Worm (Caenorhabditis elegans) whole organism, late embryonic: ENCODE measurements around the gene zig-10.

Source experiments
- K02D7.2 ChIP-seq: sonication (generic microtip); optimal IDR thresholded peaks from 2 replicates; lab custom pipeline; 2017; ENCODE audit warnings: mild to moderate bottlenecking, missing genetic modification characterization, missing compliant biosample characterization
- K09A11.1 ChIP-seq: sonication (generic microtip); optimal IDR thresholded peaks from 2 replicates; lab custom pipeline; 2017; ENCODE audit warnings: antibody characterized with exemption, mild to moderate bottlenecking, missing genetic modification characterization, missing compliant biosample characterization; ENCODE audit not compliant: insufficient read depth
- ahr-1 ChIP-seq: sonication (generic microtip); optimal IDR thresholded peaks from 2 replicates; lab custom pipeline; 2016; ENCODE audit warnings: missing genetic modification characterization, missing compliant biosample characterization
- ceh-14 ChIP-seq: sonication (generic microtip); optimal IDR thresholded peaks from 2 replicates; lab custom pipeline; 2016; ENCODE audit warnings: missing genotype, missing genetic modification characterization, missing compliant biosample characterization
- ceh-18 ChIP-seq: sonication (generic microtip); optimal IDR thresholded peaks from 2 replicates; lab custom pipeline; 2016; ENCODE audit warnings: missing genetic modification characterization, missing compliant biosample characterization
- ceh-19 ChIP-seq: fragments of 200-800 bp; sonication (Bioruptor generic); optimal IDR thresholded peaks from 2 replicates; lab custom pipeline; 2018; ENCODE audit warnings: mild to moderate bottlenecking, missing genetic modification characterization, missing compliant biosample characterization
- ceh-2 ChIP-seq: sonication (generic microtip); optimal IDR thresholded peaks from 2 replicates; lab custom pipeline; 2016; ENCODE audit warnings: missing genotype, missing genetic modification characterization, missing compliant biosample characterization
- ceh-22 ChIP-seq: sonication (generic microtip); optimal IDR thresholded peaks from 2 replicates; lab custom pipeline; 2017; ENCODE audit warnings: missing biosample characterization, missing genetic modification characterization
- ceh-31 ChIP-seq: sonication (generic microtip); optimal IDR thresholded peaks from 2 replicates; lab custom pipeline; 2016; ENCODE audit warnings: missing genetic modification characterization, missing compliant biosample characterization
- ceh-34 ChIP-seq: sonication (generic microtip); optimal IDR thresholded peaks from 2 replicates; lab custom pipeline; 2016; ENCODE audit warnings: mild to moderate bottlenecking, missing genetic modification characterization, missing compliant biosample characterization
- ceh-45 ChIP-seq: fragments of 200-800 bp; sonication (Bioruptor generic); IDR thresholded peaks from 2 replicates; pipeline ENCODE4 v1.3.6; 2022; ENCODE audit warnings: missing genetic modification reagents, missing genetic modification characterization, missing compliant biosample characterization
- ceh-48 ChIP-seq: sonication (generic microtip); optimal IDR thresholded peaks from 2 replicates; lab custom pipeline; 2016; ENCODE audit warnings: missing genetic modification characterization, inconsistent platforms, missing compliant biosample characterization
- dmd-4 ChIP-seq: sonication (generic microtip); optimal IDR thresholded peaks from 2 replicates; lab custom pipeline; 2016; ENCODE audit warnings: borderline replicate concordance, missing genetic modification characterization, missing compliant biosample characterization
- elt-4 ChIP-seq: sonication (generic microtip); optimal IDR thresholded peaks from 2 replicates; lab custom pipeline; 2016; ENCODE audit warnings: missing genetic modification characterization, missing compliant biosample characterization
- ets-4 ChIP-seq: sonication (generic microtip); optimal IDR thresholded peaks from 2 replicates; lab custom pipeline; 2016; ENCODE audit warnings: missing genetic modification characterization, missing compliant biosample characterization
- fax-1 ChIP-seq: sonication (generic microtip); optimal IDR thresholded peaks from 2 replicates; lab custom pipeline; 2016; ENCODE audit warnings: missing genotype, missing genetic modification characterization, missing compliant biosample characterization
- fkh-6 ChIP-seq: sonication (generic microtip); optimal IDR thresholded peaks from 2 replicates; lab custom pipeline; 2016; ENCODE audit warnings: missing genetic modification characterization, missing compliant biosample characterization
- gmeb-2 ChIP-seq: sonication (generic microtip); optimal IDR thresholded peaks from 2 replicates; lab custom pipeline; 2016; ENCODE audit warnings: missing genetic modification characterization, inconsistent platforms, missing compliant biosample characterization
- hlh-15 ChIP-seq: sonication (generic microtip); optimal IDR thresholded peaks from 2 replicates; lab custom pipeline; 2016; ENCODE audit warnings: missing genetic modification characterization, missing compliant biosample characterization
- hlh-30 ChIP-seq: sonication (generic microtip); optimal IDR thresholded peaks from 2 replicates; lab custom pipeline; 2017; ENCODE audit warnings: antibody characterized with exemption, missing genetic modification characterization, missing compliant biosample characterization; ENCODE audit not compliant: insufficient read depth
- hlh-6 ChIP-seq: sonication (generic microtip); optimal IDR thresholded peaks from 2 replicates; lab custom pipeline; 2016; ENCODE audit warnings: missing genotype, missing genetic modification characterization, missing compliant biosample characterization
- hlh-8 ChIP-seq: sonication (generic microtip); optimal IDR thresholded peaks from 2 replicates; lab custom pipeline; 2016; ENCODE audit warnings: missing genotype, missing genetic modification characterization, missing compliant biosample characterization
- lin-11 ChIP-seq: fragments of 200-800 bp; sonication (Bioruptor generic); optimal IDR thresholded peaks from 2 replicates; lab custom pipeline; 2018; ENCODE audit warnings: mild to moderate bottlenecking, missing genetic modification characterization, missing compliant biosample characterization
- mec-3 ChIP-seq: sonication (generic microtip); optimal IDR thresholded peaks from 2 replicates; lab custom pipeline; 2016; ENCODE audit warnings: borderline replicate concordance, missing genetic modification characterization, missing compliant biosample characterization
- nfya-1 ChIP-seq: sonication (generic microtip); optimal IDR thresholded peaks from 2 replicates; lab custom pipeline; 2017; ENCODE audit warnings: missing genetic modification characterization, mild to moderate bottlenecking, missing compliant biosample characterization, antibody characterized with exemption, moderate library complexity
- nhr-232 ChIP-seq: sonication (generic microtip); optimal IDR thresholded peaks from 2 replicates; lab custom pipeline; 2016; ENCODE audit warnings: missing genetic modification characterization, missing compliant biosample characterization
- npax-4 ChIP-seq: sonication (generic microtip); optimal IDR thresholded peaks from 2 replicates; lab custom pipeline; 2016; ENCODE audit warnings: missing genetic modification characterization, missing compliant biosample characterization
- odd-2 ChIP-seq: sonication (generic microtip); optimal IDR thresholded peaks from 2 replicates; lab custom pipeline; 2017; ENCODE audit warnings: antibody characterized with exemption, mild to moderate bottlenecking, missing genetic modification characterization, missing compliant biosample characterization
- pag-3 ChIP-seq: sonication (generic microtip); optimal IDR thresholded peaks from 2 replicates; lab custom pipeline; 2016; ENCODE audit warnings: missing compliant biosample characterization, missing genetic modification characterization, borderline replicate concordance
- pat-9 ChIP-seq: fragments of 200-800 bp; sonication (Bioruptor generic); optimal IDR thresholded peaks from 2 replicates; lab custom pipeline; 2018; ENCODE audit warnings: mild to moderate bottlenecking, missing genetic modification characterization, moderate library complexity, missing compliant biosample characterization
- pax-1 ChIP-seq: fragments of 150-350 bp; optimal IDR thresholded peaks from 2 replicates; lab custom pipeline; 2014; ENCODE audit warnings: missing biosample characterization, missing genetic modification characterization
- pqm-1 ChIP-seq: sonication (generic microtip); optimal IDR thresholded peaks from 2 replicates; lab custom pipeline; 2016; ENCODE audit warnings: missing genetic modification characterization, missing compliant biosample characterization
- pros-1 ChIP-seq: fragments of 150-350 bp; optimal IDR thresholded peaks from 2 replicates; lab custom pipeline; 2014; ENCODE audit warnings: missing biosample characterization, missing genetic modification reagents, missing genetic modification characterization
- ref-2 ChIP-seq: sonication (generic microtip); optimal IDR thresholded peaks from 2 replicates; lab custom pipeline; 2016; ENCODE audit warnings: missing genetic modification characterization, missing compliant biosample characterization
- rnt-1 ChIP-seq: sonication (generic microtip); optimal IDR thresholded peaks from 2 replicates; lab custom pipeline; 2016; ENCODE audit warnings: missing genetic modification characterization, missing compliant biosample characterization
- sdc-2 ChIP-seq: sonication (generic microtip); optimal IDR thresholded peaks from 2 replicates; lab custom pipeline; 2016; ENCODE audit warnings: missing genotype, missing genetic modification characterization, missing compliant biosample characterization
- sox-2 ChIP-seq: fragments of 200-800 bp; sonication (Bioruptor generic); IDR thresholded peaks from 2 replicates; pipeline ENCODE4 v1.3.6; 2022; ENCODE audit warnings: missing genetic modification reagents, missing genetic modification characterization, missing compliant biosample characterization
- syd-9 ChIP-seq: sonication (generic microtip); optimal IDR thresholded peaks from 2 replicates; lab custom pipeline; 2016; ENCODE audit warnings: mild to moderate bottlenecking, missing genetic modification characterization, moderate library complexity, missing compliant biosample characterization
- tbx-2 ChIP-seq: sonication (generic microtip); optimal IDR thresholded peaks from 2 replicates; lab custom pipeline; 2016; ENCODE audit warnings: missing genetic modification characterization, missing compliant biosample characterization
- tbx-7 ChIP-seq: sonication (generic microtip); optimal IDR thresholded peaks from 2 replicates; lab custom pipeline; 2016; ENCODE audit warnings: missing genotype, missing genetic modification characterization, missing compliant biosample characterization
- unc-3 ChIP-seq, 2 experiments: fragments of 200-800 bp in 1 of 2; sonication (Bioruptor generic) in 1 of 2; sonication (generic microtip) in 1 of 2; conservative IDR thresholded peaks in 1 of 2; optimal IDR thresholded peaks in 1 of 2; 2 replicates each; pipeline versions ENCODE4 v1.3.6 to Lab custom; 2016 to 2022; ENCODE audit warnings: missing compliant biosample characterization in 2 of 2, missing genetic modification characterization in 2 of 2, missing genetic modification reagents in 1 of 2
- unc-42 ChIP-seq: sonication (generic microtip); optimal IDR thresholded peaks from 2 replicates; lab custom pipeline; 2016; ENCODE audit warnings: missing genotype, missing genetic modification characterization, missing compliant biosample characterization
- zip-5 ChIP-seq: sonication (generic microtip); optimal IDR thresholded peaks from 2 replicates; lab custom pipeline; 2016; ENCODE audit warnings: missing genetic modification characterization, missing compliant biosample characterization
- ztf-16 ChIP-seq: sonication (generic microtip); optimal IDR thresholded peaks from 2 replicates; lab custom pipeline; 2017; ENCODE audit warnings: missing genetic modification characterization, missing compliant biosample characterization

Gene zig-10

ce11 chrII:6409098-6409497 lies 10.6 kb downstream of the zig-10 start:
- TF ChIP-seq ets-4 (tag; lab: Kevin White, UChicago) (no peak), ceh-45 (GFP tag; lab: Robert Waterston, UW) (no peak), zip-5 (tag; lab: Kevin White, UChicago) (no peak), nhr-232 (tag; lab: Kevin White, UChicago) (no peak), tbx-7 (tag; lab: Kevin White, UChicago) (no peak), ceh-19 (GFP tag; lab: Kevin White, UChicago) (no peak), pag-3 (tag; lab: Kevin White, UChicago) (no peak), rnt-1 (peak; percentile 35), ceh-31 (tag; lab: Kevin White, UChicago) (peak; percentile 60), pqm-1 (tag; lab: Kevin White, UChicago) (no peak), lin-11 (no peak), unc-42 (tag; lab: Kevin White, UChicago) (no peak), ceh-22 (no peak), K09A11.1 (tag; lab: Kevin White, UChicago) (no peak), ceh-14 (no peak), gmeb-2 (tag; lab: Kevin White, UChicago) (no peak), pat-9 (tag; lab: Kevin White, UChicago) (no peak), ahr-1 (tag; lab: Kevin White, UChicago) (no peak)

- no peak for TF ChIP-seq ceh-31 (tag; lab: Kevin White, UChicago)
- TF ChIP-seq elt-4 (tag; lab: Kevin White, UChicago) = no peak
These were observed 11.7 kb downstream of the zig-10 start, which contains the start of gene T25D10.4 for ce11 chrII:6410181-6410580. T25D10.4 (minus strand) TSS chrII:6410281.

- TF ChIP-seq unc-3 (GFP tag; conservative IDR thresholded peaks at IDR 0.05; lab: Robert Waterston, UW) (no peak), unc-3 (tag; optimal IDR thresholded peaks at IDR 0.05; lab: Kevin White, UChicago) (no peak), pros-1 (tag; lab: Kevin White, UChicago) (no peak), ceh-2 (tag; lab: Kevin White, UChicago) (peak; percentile 20), ceh-48 (tag; lab: Kevin White, UChicago) (no peak), syd-9 (tag; lab: Kevin White, UChicago) (no peak), K09A11.1 (tag; lab: Kevin White, UChicago) (no peak), tbx-2 (tag; lab: Kevin White, UChicago) (peak; percentile 48), unc-42 (tag; lab: Kevin White, UChicago) (peak; percentile 55), ceh-31 (tag; lab: Kevin White, UChicago) (peak; percentile 83), ref-2 (tag; lab: Kevin White, UChicago) (peak; percentile 14), rnt-1 (no peak), fax-1 (tag; lab: Kevin White, UChicago) (no peak), ceh-14 (no peak), sdc-2 (tag; lab: Kevin White, UChicago) (peak; percentile 13), npax-4 (no peak), ceh-18 (tag; lab: Kevin White, UChicago) (peak; percentile 9), pax-1 (tag; lab: Kevin White, UChicago) (no peak), ets-4 (tag; lab: Kevin White, UChicago) (no peak), pat-9 (tag; lab: Kevin White, UChicago) (no peak), lin-11 (no peak), pag-3 (tag; lab: Kevin White, UChicago) (no peak), sox-2 (GFP tag; lab: Robert Waterston, UW) (no peak), ceh-34 (no peak), tbx-7 (tag; lab: Kevin White, UChicago) (no peak), ztf-16 (tag; lab: Kevin White, UChicago) (no peak), dmd-4 (tag; lab: Kevin White, UChicago) (no peak), fkh-6 (tag; lab: Kevin White, UChicago) (peak; percentile 4), hlh-8 (no peak), zip-5 (tag; lab: Kevin White, UChicago) (no peak), K02D7.2 (tag; lab: Kevin White, UChicago) (no peak), hlh-6 (tag; lab: Kevin White, UChicago) (no peak), hlh-30 (no peak), mec-3 (tag; lab: Kevin White, UChicago) (no peak), nfya-1 (tag; lab: Kevin White, UChicago) (no peak), ahr-1 (tag; lab: Kevin White, UChicago) (no peak), ceh-19 (GFP tag; lab: Kevin White, UChicago) (no peak), ceh-22 (no peak), odd-2 (tag; lab: Kevin White, UChicago) (no peak), hlh-15 (tag; lab: Kevin White, UChicago) (no peak)
These were observed 13.3 kb downstream of the zig-10 start for ce11 chrII:6411660-6412451.
